Fruit fly (Drosophila melanogaster) whole organism, embryonic: ENCODE results near the gene CG42268.

Source experiments
- B-H1 ChIP-seq: fragments of 200-800 bp; sonication (Bioruptor generic); IDR thresholded peaks from 3 replicates; pipeline ENCODE4 v1.3.6; 2022; ENCODE audit warnings: missing biosample characterization, missing genetic modification characterization
- CG11398 ChIP-seq: fragments of 200-800 bp; sonication (Bioruptor generic); optimal IDR thresholded peaks from 2 replicates; lab custom pipeline; 2016; ENCODE audit warnings: missing biosample characterization, missing genetic modification characterization
- CG11696 ChIP-seq: fragments of 200-800 bp; sonication (Bioruptor generic); IDR thresholded peaks from 2 replicates; pipeline ENCODE4 v1.3.6; 2022; ENCODE audit warnings: missing biosample characterization, missing genetic modification characterization
- CG11723 ChIP-seq: fragments of 200-800 bp; sonication (Bioruptor generic); optimal IDR thresholded peaks from 2 replicates; lab custom pipeline; 2017; ENCODE audit warnings: missing biosample characterization, mild to moderate bottlenecking, missing genetic modification characterization
- CG12236 ChIP-seq: fragments of 200-800 bp; sonication (Bioruptor generic); optimal IDR thresholded peaks from 2 replicates; lab custom pipeline; 2016; ENCODE audit warnings: missing biosample characterization, missing genetic modification characterization
- CG13296 ChIP-seq: fragments of 200-800 bp; sonication (Bioruptor generic); optimal IDR thresholded peaks from 3 replicates; lab custom pipeline; 2018; ENCODE audit warnings: missing biosample characterization, mild to moderate bottlenecking, missing genetic modification characterization
- CG1602 ChIP-seq: fragments of 200-800 bp; sonication (Bioruptor generic); optimal IDR thresholded peaks from 3 replicates; lab custom pipeline; 2016; ENCODE audit warnings: missing biosample characterization, missing genetic modification characterization
- CG16779 ChIP-seq: fragments of 200-800 bp; sonication (Bioruptor generic); IDR thresholded peaks from 2 replicates; pipeline ENCODE4 v1.3.6; 2022; ENCODE audit warnings: missing biosample characterization, missing genetic modification characterization
- CG17829 ChIP-seq: fragments of 200-800 bp; optimal IDR thresholded peaks from 2 replicates; lab custom pipeline; 2019; ENCODE audit warnings: missing biosample characterization, mild to moderate bottlenecking, missing genetic modification characterization, moderate library complexity
- CG18476 ChIP-seq: fragments of 200-800 bp; sonication (Bioruptor generic); optimal IDR thresholded peaks from 2 replicates; lab custom pipeline; 2016; ENCODE audit warnings: missing biosample characterization, mild to moderate bottlenecking, missing genetic modification characterization
- CG34224 ChIP-seq: fragments of 200-800 bp; sonication (Bioruptor generic); IDR thresholded peaks from 3 replicates; pipeline ENCODE4 v1.3.6; 2022; ENCODE audit warnings: missing biosample characterization, missing genetic modification characterization; ENCODE audit not compliant: partially characterized antibody
- CG34376 ChIP-seq: fragments of 200-800 bp; sonication (Bioruptor generic); optimal IDR thresholded peaks from 2 replicates; lab custom pipeline; 2018; ENCODE audit warnings: missing biosample characterization, mild to moderate bottlenecking, missing genetic modification characterization
- CG4730 ChIP-seq: fragments of 200-800 bp; sonication (Bioruptor generic); IDR thresholded peaks from 2 replicates; pipeline ENCODE4 v1.3.6; 2022; ENCODE audit warnings: missing biosample characterization, missing genetic modification characterization
- CG5180 ChIP-seq: fragments of 200-800 bp; sonication (Bioruptor generic); optimal IDR thresholded peaks from 3 replicates; lab custom pipeline; 2017; ENCODE audit warnings: missing biosample characterization, missing genetic modification characterization, mild to moderate bottlenecking, moderate library complexity, missing genetic modification reagents
- CG6175 ChIP-seq: fragments of 200-800 bp; sonication (Bioruptor generic); IDR thresholded peaks from 3 replicates; pipeline ENCODE4 v1.3.6; 2022; ENCODE audit warnings: missing biosample characterization, missing genetic modification characterization
- CG7271 ChIP-seq: fragments of 200-800 bp; sonication (Bioruptor generic); optimal IDR thresholded peaks from 2 replicates; lab custom pipeline; 2018; ENCODE audit warnings: missing biosample characterization, mild to moderate bottlenecking, missing genetic modification characterization, moderate library complexity
- CG7987 ChIP-seq: fragments of 200-800 bp; sonication (Bioruptor generic); optimal IDR thresholded peaks from 2 replicates; lab custom pipeline; 2018; ENCODE audit warnings: missing biosample characterization, mild to moderate bottlenecking, missing genetic modification characterization, moderate library complexity
- D19A ChIP-seq: fragments of 200-800 bp; optimal IDR thresholded peaks from 3 replicates; lab custom pipeline; 2019; ENCODE audit warnings: missing biosample characterization, mild to moderate bottlenecking, missing genetic modification characterization, moderate library complexity
- Doc2 ChIP-seq: fragments of 200-800 bp; sonication (Bioruptor generic); IDR thresholded peaks from 2 replicates; pipeline ENCODE4 v1.3.6; 2022; ENCODE audit warnings: missing biosample characterization, missing genetic modification characterization
- E2f2 ChIP-seq: fragments of 200-800 bp; sonication (Bioruptor generic); IDR thresholded peaks from 2 replicates; pipeline ENCODE4 v1.3.6; 2022; ENCODE audit warnings: missing biosample characterization, missing genetic modification characterization
- Ets65A ChIP-seq: fragments of 200-800 bp; sonication (Bioruptor generic); peaks from one replicate; lab custom pipeline; 2016; ENCODE audit warnings: missing biosample characterization, missing genetic modification characterization
- Hand ChIP-seq: fragments of 200-800 bp; sonication (Bioruptor generic); optimal IDR thresholded peaks from 2 replicates; lab custom pipeline; 2017; ENCODE audit warnings: mild to moderate bottlenecking, missing biosample characterization, missing genetic modification reagents, missing genetic modification characterization
- Hey ChIP-seq: fragments of 200-800 bp; sonication (Bioruptor generic); optimal IDR thresholded peaks from 3 replicates; lab custom pipeline; 2018; ENCODE audit warnings: missing biosample characterization, mild to moderate bottlenecking, missing genetic modification characterization
- HmgD ChIP-seq: fragments of 200-800 bp; sonication (Bioruptor generic); optimal IDR thresholded peaks from 3 replicates; lab custom pipeline; 2016; ENCODE audit warnings: missing biosample characterization, missing genetic modification characterization
- Hr39 ChIP-seq: fragments of >200 bp; optimal IDR thresholded peaks from 2 replicates; lab custom pipeline; 2017
- Hsf ChIP-seq: fragments of 200-800 bp; sonication (Bioruptor generic); optimal IDR thresholded peaks from 3 replicates; lab custom pipeline; 2016; ENCODE audit warnings: missing biosample characterization, missing genetic modification characterization
- MBD-R2 ChIP-seq: fragments of 200-800 bp; sonication (Bioruptor generic); IDR thresholded peaks from 2 replicates; pipeline ENCODE4 v1.3.6; 2022; ENCODE audit warnings: missing biosample characterization, missing genetic modification characterization
- Max ChIP-seq: fragments of 200-800 bp; sonication (Bioruptor generic); optimal IDR thresholded peaks from 2 replicates; lab custom pipeline; 2016; ENCODE audit warnings: missing biosample characterization, mild to moderate bottlenecking, missing genetic modification characterization
- Mrtf ChIP-seq: fragments of 200-800 bp; sonication (Bioruptor generic); IDR thresholded peaks from 3 replicates; pipeline ENCODE4 v1.3.6; 2022; ENCODE audit warnings: missing biosample characterization, missing genetic modification characterization
- Neu2 ChIP-seq: fragments of 200-800 bp; sonication (Bioruptor generic); optimal IDR thresholded peaks from 3 replicates; lab custom pipeline; 2016; ENCODE audit warnings: missing biosample characterization, missing genetic modification characterization, borderline replicate concordance
- Usf ChIP-seq: fragments of 200-800 bp; sonication (Bioruptor generic); optimal IDR thresholded peaks from 2 replicates; lab custom pipeline; 2017; ENCODE audit warnings: missing genotype, missing biosample characterization, missing genetic modification characterization
- abd-A ChIP-seq: fragments of 200-800 bp; sonication (Bioruptor generic); optimal IDR thresholded peaks from 3 replicates; lab custom pipeline; 2019; ENCODE audit warnings: missing biosample characterization, mild to moderate bottlenecking, missing genetic modification characterization, moderate library complexity
- ash1 ChIP-seq: fragments of 200-800 bp; sonication (Bioruptor generic); optimal IDR thresholded peaks from 2 replicates; lab custom pipeline; 2018; ENCODE audit warnings: missing biosample characterization, mild to moderate bottlenecking, missing genetic modification characterization
- br ChIP-seq: fragments of >200 bp; optimal IDR thresholded peaks from 2 replicates; lab custom pipeline; 2017
- dati ChIP-seq: fragments of 200-800 bp; sonication (Bioruptor generic); IDR thresholded peaks from 2 replicates; pipeline ENCODE4 v1.3.6; 2022; ENCODE audit warnings: missing biosample characterization, missing genetic modification characterization
- dmrt11E ChIP-seq: fragments of 200-800 bp; sonication (Bioruptor generic); optimal IDR thresholded peaks from 3 replicates; lab custom pipeline; 2018; ENCODE audit warnings: missing biosample characterization, mild to moderate bottlenecking, missing genetic modification characterization, moderate library complexity
- en ChIP-seq: fragments of 200-800 bp; sonication (Bioruptor generic); optimal IDR thresholded peaks from 2 replicates; lab custom pipeline; 2016; ENCODE audit warnings: missing biosample characterization, missing genetic modification characterization
- gem ChIP-seq: fragments of 200-800 bp; sonication (Bioruptor generic); optimal IDR thresholded peaks from 2 replicates; lab custom pipeline; 2019; ENCODE audit warnings: missing biosample characterization, mild to moderate bottlenecking, missing genetic modification characterization, moderate library complexity
- grn ChIP-seq: fragments of 200-800 bp; sonication (Bioruptor generic); optimal IDR thresholded peaks from 3 replicates; lab custom pipeline; 2017; ENCODE audit warnings: missing biosample characterization, missing genetic modification characterization
- jumu ChIP-seq: fragments of 200-800 bp; sonication (Bioruptor generic); optimal IDR thresholded peaks from 3 replicates; lab custom pipeline; 2016; ENCODE audit warnings: missing biosample characterization, missing genetic modification characterization
- kay ChIP-seq: fragments of 200-800 bp; sonication (Bioruptor generic); optimal IDR thresholded peaks from 2 replicates; lab custom pipeline; 2016; ENCODE audit warnings: missing biosample characterization, missing genetic modification characterization
- klu ChIP-seq: fragments of 200-800 bp; sonication (Bioruptor generic); IDR thresholded peaks from 2 replicates; pipeline ENCODE4 v1.3.6; 2022; ENCODE audit warnings: missing biosample characterization, missing genetic modification characterization
- p53 ChIP-seq: fragments of 200-800 bp; sonication (Bioruptor generic); optimal IDR thresholded peaks from 2 replicates; lab custom pipeline; 2016; ENCODE audit warnings: missing biosample characterization, missing genetic modification characterization
- pfk ChIP-seq: fragments of 200-800 bp; sonication (Bioruptor generic); optimal IDR thresholded peaks from 2 replicates; lab custom pipeline; 2018; ENCODE audit warnings: missing biosample characterization, mild to moderate bottlenecking, missing genetic modification characterization, moderate library complexity
- psq ChIP-seq: fragments of 200-800 bp; sonication (Bioruptor generic); optimal IDR thresholded peaks from 2 replicates; lab custom pipeline; 2017; ENCODE audit warnings: missing biosample characterization, missing genetic modification characterization
- pzg ChIP-seq: fragments of 200-800 bp; sonication (Bioruptor generic); optimal IDR thresholded peaks from 3 replicates; lab custom pipeline; 2018; ENCODE audit warnings: missing biosample characterization, mild to moderate bottlenecking, missing genetic modification characterization, moderate library complexity
- seq ChIP-seq: fragments of 200-800 bp; sonication (Bioruptor generic); IDR thresholded peaks from 2 replicates; pipeline ENCODE4 v1.3.6; 2022; ENCODE audit warnings: missing biosample characterization, missing genetic modification characterization
- sima ChIP-seq: fragments of 200-800 bp; sonication (Bioruptor generic); optimal IDR thresholded peaks from 2 replicates; lab custom pipeline; 2016; ENCODE audit warnings: missing biosample characterization, missing genetic modification characterization
- slou ChIP-seq: fragments of 200-800 bp; sonication (Bioruptor generic); optimal IDR thresholded peaks from 3 replicates; lab custom pipeline; 2016; ENCODE audit warnings: missing biosample characterization, missing genetic modification characterization
- so ChIP-seq: fragments of 200-800 bp; sonication (Bioruptor generic); IDR thresholded peaks from 3 replicates; pipeline ENCODE4 v1.3.6; 2022; ENCODE audit warnings: missing biosample characterization, missing genetic modification characterization
- toy ChIP-seq: fragments of 200-800 bp; sonication (Bioruptor generic); IDR thresholded peaks from 2 replicates; pipeline ENCODE4 v1.3.6; 2022; ENCODE audit warnings: missing biosample characterization, missing genetic modification characterization
- usp ChIP-seq: fragments of >200 bp; optimal IDR thresholded peaks from 2 replicates; lab custom pipeline; 2017; ENCODE audit warnings: missing biosample characterization, missing genetic modification characterization
- wek ChIP-seq: fragments of 200-800 bp; sonication (Bioruptor generic); optimal IDR thresholded peaks from 3 replicates; lab custom pipeline; 2018; ENCODE audit warnings: missing biosample characterization, mild to moderate bottlenecking, missing genetic modification characterization, moderate library complexity
- zfh1 ChIP-seq: fragments of 200-800 bp; sonication (Bioruptor generic); IDR thresholded peaks from 3 replicates; pipeline ENCODE4 v1.3.6; 2022; ENCODE audit warnings: missing biosample characterization, missing genetic modification characterization

The CG42268 gene

DNA sequence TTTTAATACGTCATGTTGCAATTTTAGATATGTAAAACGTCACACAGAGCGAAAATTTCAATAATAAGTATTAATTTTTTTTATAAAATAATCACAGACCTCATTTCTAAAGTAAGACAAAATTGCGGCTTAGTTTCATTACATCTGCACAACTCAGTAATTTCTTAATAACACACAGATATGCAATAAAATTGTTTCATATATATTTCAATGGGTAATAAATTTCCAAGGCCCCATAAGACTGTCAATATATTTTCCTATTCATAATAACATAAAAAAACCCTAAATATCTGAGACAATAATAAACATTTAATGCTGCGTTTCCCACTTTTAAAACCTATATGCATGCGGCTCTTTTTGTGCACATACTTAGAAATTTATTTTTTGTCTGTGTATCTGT lies 64.5 kb downstream of the CG42268 start (continued):
- TF ChIP-seq Hsf (GFP tag; lab: Kevin White, UChicago) (no peak), E2f2 (GFP tag; lab: Robert Waterston, UW) (no peak), CG18476 (GFP tag; lab: Kevin White, UChicago) (no peak), ash1 (GFP tag; lab: Kevin White, UChicago) (no peak), Usf (GFP tag; lab: Kevin White, UChicago) (no peak), abd-A (tag; lab: Kevin White, UChicago) (no peak), en (GFP tag; lab: Kevin White, UChicago) (no peak), Hand (GFP tag; lab: Kevin White, UChicago) (no peak), CG34376 (GFP tag; lab: Kevin White, UChicago) (no peak), toy (GFP tag; lab: Robert Waterston, UW) (no peak), pfk (GFP tag; lab: Kevin White, UChicago) (no peak), klu (GFP tag; lab: Robert Waterston, UW) (no peak), CG6175 (no peak), seq (GFP tag; lab: Robert Waterston, UW) (no peak), CG5180 (GFP tag; lab: Kevin White, UChicago) (no peak), D19A (no peak), CG7987 (GFP tag; lab: Kevin White, UChicago) (no peak), CG1602 (GFP tag; lab: Kevin White, UChicago) (peak; percentile 17), HmgD (GFP tag; lab: Kevin White, UChicago) (no peak), dmrt11E (tag; lab: Kevin White, UChicago) (no peak), psq (GFP tag; lab: Kevin White, UChicago) (no peak), B-H1 (GFP tag; lab: Robert Waterston, UW) (no peak), CG11696 (GFP tag; lab: Robert Waterston, UW) (no peak), Doc2 (GFP tag; lab: Robert Waterston, UW) (no peak), CG11398 (GFP tag; lab: Kevin White, UChicago) (no peak), CG34224 (GFP tag; lab: Robert Waterston, UW) (no peak), Hr39 (no peak), p53 (no peak), usp (GFP tag; lab: Kevin White, UChicago) (no peak), Max (GFP tag; lab: Kevin White, UChicago) (no peak), pzg (no peak), slou (GFP tag; lab: Kevin White, UChicago) (peak; percentile 35), grn (no peak), CG4730 (GFP tag; lab: Robert Waterston, UW) (no peak), sima (GFP tag; lab: Kevin White, UChicago) (no peak), CG12236 (GFP tag; lab: Kevin White, UChicago) (no peak), gem (peak; percentile 74), CG16779 (GFP tag; lab: Robert Waterston, UW) (no peak), Mrtf (no peak), kay (GFP tag; lab: Kevin White, UChicago) (peak; percentile 7), so (GFP tag; lab: Robert Waterston, UW) (no peak), jumu (GFP tag; lab: Kevin White, UChicago) (no peak), CG17829 (peak; percentile 12), MBD-R2 (GFP tag; lab: Robert Waterston, UW) (no peak), wek (no peak), CG7271 (tag; lab: Kevin White, UChicago) (no peak), Hey (no peak), zfh1 (GFP tag; lab: Robert Waterston, UW) (no peak), CG13296 (no peak), Neu2 (GFP tag; lab: Kevin White, UChicago) (no peak), Ets65A (GFP tag; lab: Kevin White, UChicago) (no peak), br (no peak), dati (GFP tag; lab: Robert Waterston, UW) (no peak), CG11723 (no peak)
